Fruit fly (Drosophila melanogaster) whole organism, prepupa: ENCODE measurements around the gene PGRP-LE.

ENCODE experiments used
- Blimp-1 ChIP-seq: fragments of 200-800 bp; sonication (Bioruptor generic); optimal IDR thresholded peaks from 3 replicates; lab custom pipeline; 2017; ENCODE audit warnings: missing biosample characterization, missing genetic modification characterization, mild to moderate bottlenecking, moderate library complexity, missing genetic modification reagents
- CG10631 ChIP-seq: fragments of 200-800 bp; sonication (Bioruptor generic); optimal IDR thresholded peaks from 2 replicates; lab custom pipeline; 2016; ENCODE audit warnings: missing biosample characterization, missing genetic modification characterization
- CG10669 ChIP-seq: fragments of 200-800 bp; sonication (Bioruptor generic); optimal IDR thresholded peaks from 3 replicates; lab custom pipeline; 2018; ENCODE audit warnings: missing biosample characterization, mild to moderate bottlenecking, missing genetic modification characterization, moderate library complexity
- CG11294 ChIP-seq: fragments of 200-800 bp; sonication (Bioruptor generic); IDR thresholded peaks from 2 replicates; pipeline ENCODE4 v1.3.6; 2022; ENCODE audit warnings: missing biosample characterization, missing genetic modification characterization
- CG11762 ChIP-seq: fragments of 200-800 bp; sonication (Bioruptor generic); optimal IDR thresholded peaks from 3 replicates; lab custom pipeline; 2016; ENCODE audit warnings: missing biosample characterization, missing genetic modification characterization; ENCODE audit not compliant: insufficient read depth
- CG11902 ChIP-seq: fragments of 200-800 bp; sonication (Bioruptor generic); optimal IDR thresholded peaks from 3 replicates; lab custom pipeline; 2016; ENCODE audit warnings: missing biosample characterization, missing genetic modification characterization
- CG1621 ChIP-seq: fragments of 200-800 bp; sonication (Bioruptor generic); optimal IDR thresholded peaks from 3 replicates; lab custom pipeline; 2018; ENCODE audit warnings: missing biosample characterization, mild to moderate bottlenecking, missing genetic modification characterization
- CG3032 ChIP-seq: fragments of 200-800 bp; optimal IDR thresholded peaks from 2 replicates; lab custom pipeline; 2019; ENCODE audit warnings: missing biosample characterization, mild to moderate bottlenecking, missing genetic modification characterization, moderate library complexity
- CG31627 ChIP-seq: fragments of 200-800 bp; sonication (Bioruptor generic); optimal IDR thresholded peaks from 3 replicates; lab custom pipeline; 2016; ENCODE audit warnings: missing biosample characterization, missing genetic modification characterization
- CG32006 ChIP-seq: fragments of 200-800 bp; sonication (Bioruptor generic); optimal IDR thresholded peaks from 3 replicates; lab custom pipeline; 2017; ENCODE audit warnings: missing biosample characterization, mild to moderate bottlenecking, missing genetic modification characterization
- CG34406 ChIP-seq: fragments of 200-800 bp; sonication (Bioruptor generic); optimal IDR thresholded peaks from 3 replicates; lab custom pipeline; 2016; ENCODE audit warnings: missing biosample characterization, missing genetic modification characterization
- CG3919 ChIP-seq: fragments of 200-800 bp; sonication (Bioruptor generic); optimal IDR thresholded peaks from 3 replicates; lab custom pipeline; 2016; ENCODE audit warnings: missing biosample characterization, missing genetic modification characterization
- CG4318 ChIP-seq: fragments of 200-800 bp; sonication (Bioruptor generic); optimal IDR thresholded peaks from 3 replicates; lab custom pipeline; 2017; ENCODE audit warnings: missing biosample characterization, mild to moderate bottlenecking, missing genetic modification characterization
- CG6163 ChIP-seq: fragments of 200-800 bp; sonication (Bioruptor generic); IDR thresholded peaks from 3 replicates; pipeline ENCODE4 v1.3.6; 2022; ENCODE audit warnings: missing biosample characterization, missing genetic modification characterization
- CG6276 ChIP-seq: fragments of 200-800 bp; sonication (Bioruptor generic); optimal IDR thresholded peaks from 2 replicates; lab custom pipeline; 2017; ENCODE audit warnings: missing biosample characterization, mild to moderate bottlenecking, missing genetic modification characterization
- CG6792 ChIP-seq: fragments of 200-800 bp; sonication (Bioruptor generic); optimal IDR thresholded peaks from 3 replicates; lab custom pipeline; 2016; ENCODE audit warnings: missing biosample characterization, missing genetic modification characterization
- CG6808 ChIP-seq: fragments of 200-800 bp; sonication (Bioruptor generic); optimal IDR thresholded peaks from 3 replicates; lab custom pipeline; 2017; ENCODE audit warnings: missing biosample characterization, missing genetic modification characterization, mild to moderate bottlenecking, moderate library complexity, missing genetic modification reagents
- CG6854 ChIP-seq: fragments of 200-800 bp; sonication (Bioruptor generic); optimal IDR thresholded peaks from 2 replicates; lab custom pipeline; 2017; ENCODE audit warnings: missing biosample characterization, mild to moderate bottlenecking, missing genetic modification characterization
- CG7368 ChIP-seq: fragments of 200-800 bp; sonication (Bioruptor generic); optimal IDR thresholded peaks from 3 replicates; lab custom pipeline; 2016; ENCODE audit warnings: missing biosample characterization, missing genetic modification characterization
- CG8119 ChIP-seq: fragments of 200-800 bp; sonication (Bioruptor generic); IDR thresholded peaks from 3 replicates; pipeline ENCODE4 v1.3.6; 2022; ENCODE audit warnings: missing biosample characterization, missing genetic modification characterization
- CG8632 ChIP-seq: fragments of 200-800 bp; sonication (Bioruptor generic); optimal IDR thresholded peaks from 3 replicates; lab custom pipeline; 2016; ENCODE audit warnings: missing biosample characterization, missing genetic modification characterization
- CG9139 ChIP-seq: fragments of 200-800 bp; sonication (Bioruptor generic); optimal IDR thresholded peaks from 3 replicates; lab custom pipeline; 2017; ENCODE audit warnings: missing biosample characterization, mild to moderate bottlenecking, missing genetic modification characterization
- Eip75B ChIP-seq: fragments of 200-800 bp; sonication (Bioruptor generic); optimal IDR thresholded peaks from 3 replicates; lab custom pipeline; 2016; ENCODE audit warnings: missing biosample characterization, missing genetic modification characterization
- Eip78C ChIP-seq: fragments of 200-800 bp; sonication (Bioruptor generic); peaks from one replicate; lab custom pipeline; 2016; ENCODE audit warnings: missing biosample characterization, missing genetic modification characterization
- Eip93F ChIP-seq: fragments of 200-800 bp; sonication (Bioruptor generic); optimal IDR thresholded peaks from 2 replicates; lab custom pipeline; 2016; ENCODE audit warnings: missing biosample characterization, mild to moderate bottlenecking, missing genetic modification characterization
- Ets21C ChIP-seq: fragments of 200-800 bp; sonication (Bioruptor generic); optimal IDR thresholded peaks from 3 replicates; lab custom pipeline; 2016; ENCODE audit warnings: missing biosample characterization, missing genetic modification characterization
- Ets96B ChIP-seq: fragments of 200-800 bp; optimal IDR thresholded peaks from 2 replicates; lab custom pipeline; 2019; ENCODE audit warnings: missing biosample characterization, mild to moderate bottlenecking, missing genetic modification characterization, moderate library complexity
- Gug ChIP-seq: fragments of 200-800 bp; sonication (Bioruptor generic); IDR thresholded peaks from 2 replicates; pipeline ENCODE4 v1.3.6; 2022; ENCODE audit warnings: missing biosample characterization, missing genetic modification characterization
- Hr4 ChIP-seq: fragments of 200-800 bp; sonication (Bioruptor generic); optimal IDR thresholded peaks from 3 replicates; lab custom pipeline; 2016; ENCODE audit warnings: missing biosample characterization, missing genetic modification characterization
- Met ChIP-seq: fragments of 200-800 bp; sonication (Bioruptor generic); optimal IDR thresholded peaks from 3 replicates; lab custom pipeline; 2016; ENCODE audit warnings: missing biosample characterization, missing genetic modification characterization
- OdsH ChIP-seq: fragments of 200-800 bp; sonication (Bioruptor generic); optimal IDR thresholded peaks from 3 replicates; lab custom pipeline; 2016; ENCODE audit warnings: missing biosample characterization, missing genetic modification characterization
- Sox14 ChIP-seq: fragments of 200-800 bp; sonication (Bioruptor generic); optimal IDR thresholded peaks from 3 replicates; lab custom pipeline; 2016; ENCODE audit warnings: missing biosample characterization, missing genetic modification characterization
- Sox15 ChIP-seq: fragments of 200-800 bp; sonication (Bioruptor generic); optimal IDR thresholded peaks from 3 replicates; lab custom pipeline; 2016; ENCODE audit warnings: missing biosample characterization, missing genetic modification characterization
- achi ChIP-seq: fragments of 200-800 bp; sonication (Bioruptor generic); optimal IDR thresholded peaks from 3 replicates; lab custom pipeline; 2016; ENCODE audit warnings: missing biosample characterization, missing genetic modification characterization
- acj6 ChIP-seq: fragments of 200-800 bp; sonication (Bioruptor generic); optimal IDR thresholded peaks from 3 replicates; lab custom pipeline; 2016; ENCODE audit warnings: missing biosample characterization, missing genetic modification characterization
- cyc ChIP-seq: fragments of 200-800 bp; sonication (Bioruptor generic); optimal IDR thresholded peaks from 3 replicates; lab custom pipeline; 2016; ENCODE audit warnings: missing biosample characterization, missing genetic modification characterization
- dsx ChIP-seq: fragments of 200-800 bp; optimal IDR thresholded peaks from 3 replicates; lab custom pipeline; 2019; ENCODE audit warnings: missing biosample characterization, mild to moderate bottlenecking, missing genetic modification characterization, moderate library complexity; ENCODE audit not compliant: poor library complexity, severe bottlenecking
- fd59A ChIP-seq: fragments of 200-800 bp; sonication (Bioruptor generic); optimal IDR thresholded peaks from 2 replicates; lab custom pipeline; 2017; ENCODE audit warnings: missing biosample characterization, mild to moderate bottlenecking, missing genetic modification characterization, missing genetic modification reagents
- fd85E ChIP-seq: fragments of 200-800 bp; sonication (Bioruptor generic); optimal IDR thresholded peaks from 3 replicates; lab custom pipeline; 2016; ENCODE audit warnings: missing biosample characterization, missing genetic modification characterization
- lz ChIP-seq: fragments of 200-800 bp; sonication (Bioruptor generic); optimal IDR thresholded peaks from 3 replicates; lab custom pipeline; 2016; ENCODE audit warnings: missing biosample characterization, missing genetic modification characterization
- net ChIP-seq: fragments of 200-800 bp; sonication (Bioruptor generic); optimal IDR thresholded peaks from 3 replicates; lab custom pipeline; 2016; ENCODE audit warnings: missing biosample characterization, missing genetic modification characterization
- pdm3 ChIP-seq: fragments of 200-800 bp; sonication (Bioruptor generic); optimal IDR thresholded peaks from 3 replicates; lab custom pipeline; 2016; ENCODE audit warnings: missing biosample characterization, missing genetic modification characterization
- salr ChIP-seq, 2 experiments: fragments of 200-800 bp; sonication (Bioruptor generic); optimal IDR thresholded peaks; 3 replicates each; lab custom pipeline; 2016 to 2018; ENCODE audit warnings: missing biosample characterization in 2 of 2, missing genetic modification characterization in 2 of 2, mild to moderate bottlenecking in 1 of 2
- spab ChIP-seq: fragments of 200-800 bp; sonication (Bioruptor generic); optimal IDR thresholded peaks from 2 replicates; lab custom pipeline; 2017; ENCODE audit warnings: missing biosample characterization, mild to moderate bottlenecking, missing genetic modification characterization, missing genetic modification reagents
- svp ChIP-seq: fragments of 200-800 bp; sonication (Bioruptor generic); peaks from one replicate; lab custom pipeline; 2016; ENCODE audit warnings: missing biosample characterization, missing genetic modification characterization
- topi ChIP-seq: fragments of 200-800 bp; sonication (Bioruptor generic); optimal IDR thresholded peaks from 3 replicates; lab custom pipeline; 2016; ENCODE audit warnings: missing biosample characterization, missing genetic modification characterization
- vri ChIP-seq: fragments of 200-800 bp; sonication (Bioruptor generic); optimal IDR thresholded peaks from 3 replicates; lab custom pipeline; 2016; ENCODE audit warnings: missing biosample characterization, mild to moderate bottlenecking, missing genetic modification characterization

PGRP-LE gene

dm6 chrX:15803764-15804563 lies at the start of gene PGRP-LE, which contains the start of gene sd (continued):
- TF ChIP-seq dsx (GFP tag; lab: Kevin White, UChicago) (no peak), CG7368 (GFP tag; lab: Kevin White, UChicago) (no peak), svp (peak; percentile 53), Blimp-1 (peak; percentile 22), Eip75B (GFP tag; lab: Kevin White, UChicago) (no peak), CG32006 (no peak), pdm3 (GFP tag; lab: Kevin White, UChicago) (no peak), acj6 (no peak), CG34406 (no peak)
- TF ChIP-seq, all 60 proteins: peak for 13

- TF ChIP-seq Gug (GFP tag; lab: Robert Waterston, UW), result no peak
- no peak for TF ChIP-seq cyc (GFP tag; lab: Kevin White, UChicago)
- TF ChIP-seq topi (GFP tag; lab: Kevin White, UChicago), result peak; percentile 1
- no peak for TF ChIP-seq CG11294 (GFP tag; lab: Robert Waterston, UW)
- TF ChIP-seq CG8119, result no peak
- no peak for TF ChIP-seq CG10631 (GFP tag; lab: Kevin White, UChicago)
- no peak for TF ChIP-seq CG6808
- no peak for TF ChIP-seq Ets21C (GFP tag; lab: Kevin White, UChicago)
- TF ChIP-seq Eip78C (GFP tag; lab: Kevin White, UChicago), result peak; percentile 82
- no peak for TF ChIP-seq fd59A (GFP tag; lab: Kevin White, UChicago)
- no peak for TF ChIP-seq OdsH
- no peak for TF ChIP-seq CG6163 (GFP tag; lab: Robert Waterston, UW)
- no peak for TF ChIP-seq dsx (GFP tag; lab: Kevin White, UChicago)
- TF ChIP-seq CG9139 (GFP tag; lab: Kevin White, UChicago), result no peak
- no peak for TF ChIP-seq CG3032
- no peak for TF ChIP-seq Sox14 (GFP tag; lab: Kevin White, UChicago)
- no peak for TF ChIP-seq CG6792
- no peak for TF ChIP-seq CG11762
- TF ChIP-seq Blimp-1, result no peak
- TF ChIP-seq Met (GFP tag; lab: Kevin White, UChicago), result no peak
- TF ChIP-seq Eip75B (GFP tag; lab: Kevin White, UChicago), result peak; percentile 16
- TF ChIP-seq net (GFP tag; lab: Kevin White, UChicago), result no peak
- no peak for TF ChIP-seq CG1621 (tag; lab: Kevin White, UChicago)
- peak; percentile 19 for TF ChIP-seq fd85E (GFP tag; lab: Kevin White, UChicago)
- TF ChIP-seq CG11902 (GFP tag; lab: Kevin White, UChicago), result no peak
- TF ChIP-seq CG6276 (GFP tag; lab: Kevin White, UChicago), result no peak
- no peak for TF ChIP-seq CG6854 (GFP tag; lab: Kevin White, UChicago)
- no peak for TF ChIP-seq CG3919 (GFP tag; lab: Kevin White, UChicago)
- TF ChIP-seq CG34406, result no peak
- no peak for TF ChIP-seq Sox15 (GFP tag; lab: Kevin White, UChicago)
- TF ChIP-seq salr (GFP tag; optimal IDR thresholded peaks at IDR 0.05; lab: Kevin White, UChicago), result no peak
- no peak for TF ChIP-seq Hr4
- peak; percentile 59 for TF ChIP-seq vri (GFP tag; lab: Kevin White, UChicago)
- TF ChIP-seq CG8632 (GFP tag; lab: Kevin White, UChicago), result no peak
- TF ChIP-seq Ets96B, result no peak
- no peak for TF ChIP-seq spab
- peak; percentile 66 for TF ChIP-seq Eip93F
- no peak for TF ChIP-seq CG31627 (GFP tag; lab: Kevin White, UChicago)
- no peak for TF ChIP-seq CG10669 (GFP tag; lab: Kevin White, UChicago)
- no peak for TF ChIP-seq achi (GFP tag; lab: Kevin White, UChicago)
- TF ChIP-seq lz (GFP tag; lab: Kevin White, UChicago), result no peak
- no peak for TF ChIP-seq CG7368 (GFP tag; lab: Kevin White, UChicago)
- TF ChIP-seq CG4318 (GFP tag; lab: Kevin White, UChicago), result no peak
Measured at dm6 chrX:15852815-15853542, 49.3 kb upstream of the PGRP-LE start, which contains the start of the genes UBL3 and CG15914. Gene UBL3, minus strand, starts transcription at chrX:15853175. Gene CG15914, plus strand, starts transcription at chrX:15853421.
